Worm (Caenorhabditis elegans) whole organism, young adult: ENCODE measurements around the gene F59B2.8.
A peak's percentile ranks its signal among the peaks of the same experiment; 100 is the strongest.

Source experiments
- B0035.1 ChIP-seq: sonication (generic microtip); optimal IDR thresholded peaks from 2 replicates; lab custom pipeline; 2016; ENCODE audit warnings: missing genetic modification characterization, mild to moderate bottlenecking, missing compliant biosample characterization, missing genotype, missing genetic modification reagents
- B0261.1 ChIP-seq: sonication (generic microtip); optimal IDR thresholded peaks from 2 replicates; lab custom pipeline; 2016; ENCODE audit warnings: mild to moderate bottlenecking, missing genetic modification characterization, moderate library complexity, missing compliant biosample characterization
- D2030.7 ChIP-seq: fragments of 200-800 bp; sonication (Bioruptor generic); IDR thresholded peaks from 2 replicates; pipeline ENCODE4 v1.3.6; 2022; ENCODE audit warnings: missing genetic modification reagents, missing genetic modification characterization, missing compliant biosample characterization
- F10E7.11 ChIP-seq: sonication (generic microtip); optimal IDR thresholded peaks from 2 replicates; lab custom pipeline; 2017; ENCODE audit warnings: mild to moderate bottlenecking, missing genetic modification characterization, moderate library complexity, missing compliant biosample characterization
- F39B2.1 ChIP-seq: fragments of 200-800 bp; sonication (Bioruptor generic); IDR thresholded peaks from 2 replicates; pipeline ENCODE4 v1.3.6; 2022; ENCODE audit warnings: missing genetic modification reagents, missing genetic modification characterization, missing compliant biosample characterization
- F49E8.2 ChIP-seq: sonication (generic microtip); optimal IDR thresholded peaks from 3 replicates; lab custom pipeline; 2017; ENCODE audit warnings: missing genetic modification characterization, mild to moderate bottlenecking, missing compliant biosample characterization, antibody characterized with exemption, moderate library complexity; ENCODE audit not compliant: insufficient read depth
- F57A8.1 ChIP-seq: fragments of 200-800 bp; sonication (Bioruptor generic); optimal IDR thresholded peaks from 2 replicates; lab custom pipeline; 2018; ENCODE audit warnings: mild to moderate bottlenecking, missing genetic modification characterization, moderate library complexity, missing compliant biosample characterization
- Y95B8A.8 ChIP-seq: fragments of 200-800 bp; sonication (Bioruptor generic); IDR thresholded peaks from 2 replicates; pipeline ENCODE4 v1.3.6; 2022; ENCODE audit warnings: missing genetic modification reagents, missing genetic modification characterization, missing compliant biosample characterization
- aptf-2 ChIP-seq: fragments of 200-800 bp; sonication (Bioruptor generic); conservative IDR thresholded peaks from 2 replicates; pipeline ENCODE4 v1.3.6; 2022; ENCODE audit warnings: missing genetic modification reagents, missing genetic modification characterization, missing compliant biosample characterization
- atf-7 ChIP-seq: sonication (generic microtip); optimal IDR thresholded peaks from 2 replicates; lab custom pipeline; 2017; ENCODE audit warnings: mild to moderate bottlenecking, missing genetic modification characterization, missing compliant biosample characterization
- attf-5 ChIP-seq: fragments of 200-800 bp; sonication (Bioruptor generic); optimal IDR thresholded peaks from 2 replicates; lab custom pipeline; 2018; ENCODE audit warnings: mild to moderate bottlenecking, missing genetic modification characterization, missing compliant biosample characterization
- bed-1 ChIP-seq: fragments of 200-800 bp; sonication (Bioruptor generic); IDR thresholded peaks from 2 replicates; pipeline ENCODE4 v1.3.6; 2022; ENCODE audit warnings: missing genetic modification reagents, missing genetic modification characterization, missing compliant biosample characterization
- cebp-1 ChIP-seq, 2 experiments: fragments of 200-800 bp in 1 of 2; sonication (Bioruptor generic) in 1 of 2; sonication (generic microtip) in 1 of 2; IDR thresholded peaks in 1 of 2; optimal IDR thresholded peaks in 1 of 2; 2 replicates each; pipeline versions ENCODE4 v1.3.6 to Lab custom; 2017 to 2022; ENCODE audit warnings: missing compliant biosample characterization in 2 of 2, missing genetic modification characterization in 2 of 2, mild to moderate bottlenecking in 1 of 2, missing genetic modification reagents in 1 of 2, moderate library complexity in 1 of 2
- ceh-100 ChIP-seq: fragments of 200-800 bp; sonication (Bioruptor generic); IDR thresholded peaks from 2 replicates; pipeline ENCODE4 v1.3.6; 2022; ENCODE audit warnings: missing genetic modification reagents, missing genetic modification characterization, missing compliant biosample characterization
- ceh-40 ChIP-seq: fragments of 200-800 bp; sonication (Bioruptor generic); IDR thresholded peaks from 2 replicates; pipeline ENCODE4 v1.3.6; 2022; ENCODE audit warnings: missing genetic modification characterization, missing compliant biosample characterization
- ceh-58 ChIP-seq: fragments of 200-800 bp; sonication (Bioruptor generic); IDR thresholded peaks from 2 replicates; pipeline ENCODE4 v1.3.6; 2022; ENCODE audit warnings: missing genetic modification characterization, missing compliant biosample characterization
- ceh-91 ChIP-seq: fragments of 200-800 bp; sonication (Bioruptor generic); IDR thresholded peaks from 2 replicates; pipeline ENCODE4 v1.3.6; 2022; ENCODE audit warnings: missing genetic modification reagents, missing genetic modification characterization, missing compliant biosample characterization
- dpl-1 ChIP-seq: fragments of 150-350 bp; optimal IDR thresholded peaks from 2 replicates; lab custom pipeline; 2014; ENCODE audit warnings: missing biosample characterization, missing genetic modification reagents, missing genetic modification characterization
- egl-18 ChIP-seq: fragments of 200-800 bp; sonication (Bioruptor generic); IDR thresholded peaks from 2 replicates; pipeline ENCODE4 v1.3.6; 2022; ENCODE audit warnings: missing genetic modification reagents, missing genetic modification characterization, missing compliant biosample characterization
- gei-17 ChIP-seq: fragments of 200-800 bp; sonication (Bioruptor generic); optimal IDR thresholded peaks from 2 replicates; lab custom pipeline; 2018; ENCODE audit warnings: mild to moderate bottlenecking, missing genetic modification characterization, missing compliant biosample characterization
- him-1 ChIP-seq: sonication (generic microtip); optimal IDR thresholded peaks from 2 replicates; lab custom pipeline; 2016; ENCODE audit warnings: missing genotype, missing genetic modification reagents, missing genetic modification characterization, missing compliant biosample characterization
- hmg-1.2 ChIP-seq: fragments of 200-800 bp; sonication (Bioruptor generic); IDR thresholded peaks from 2 replicates; pipeline ENCODE4 v1.3.6; 2022; ENCODE audit warnings: missing genetic modification reagents, missing genetic modification characterization, missing compliant biosample characterization
- hrde-1 ChIP-seq: sonication (generic microtip); optimal IDR thresholded peaks from 2 replicates; lab custom pipeline; 2016; ENCODE audit warnings: missing genetic modification characterization, mild to moderate bottlenecking, missing compliant biosample characterization, moderate library complexity, missing genotype, missing genetic modification reagents, borderline replicate concordance
- let-607 ChIP-seq, 2 experiments: fragments of 200-800 bp in 1 of 2; sonication (Bioruptor generic) in 1 of 2; sonication (generic microtip) in 1 of 2; optimal IDR thresholded peaks; 2 replicates each; lab custom pipeline; 2016 to 2018; ENCODE audit warnings: mild to moderate bottlenecking in 2 of 2, missing compliant biosample characterization in 2 of 2, missing genetic modification characterization in 2 of 2, moderate library complexity in 2 of 2, missing genotype in 1 of 2
- lsl-1 ChIP-seq: fragments of 200-800 bp; sonication (Bioruptor generic); optimal IDR thresholded peaks from 2 replicates; lab custom pipeline; 2018; ENCODE audit warnings: mild to moderate bottlenecking, missing genetic modification characterization, moderate library complexity, missing compliant biosample characterization
- madf-3 ChIP-seq: fragments of 200-800 bp; sonication (Bioruptor generic); IDR thresholded peaks from 2 replicates; pipeline ENCODE4 v1.3.6; 2022; ENCODE audit warnings: missing genetic modification reagents, missing genetic modification characterization, missing compliant biosample characterization
- nfya-2 ChIP-seq: fragments of 200-800 bp; sonication (Bioruptor generic); IDR thresholded peaks from 2 replicates; pipeline ENCODE4 v1.3.6; 2022; ENCODE audit warnings: missing genetic modification reagents, missing genetic modification characterization, missing compliant biosample characterization
- nfyb-1 ChIP-seq: fragments of 200-800 bp; sonication (Bioruptor generic); IDR thresholded peaks from 2 replicates; pipeline ENCODE4 v1.3.6; 2022; ENCODE audit warnings: missing genetic modification reagents, missing genetic modification characterization, missing compliant biosample characterization
- nhr-179 ChIP-seq: sonication (generic microtip); optimal IDR thresholded peaks from 2 replicates; lab custom pipeline; 2016; ENCODE audit warnings: mild to moderate bottlenecking, missing genetic modification characterization, missing compliant biosample characterization
- nhr-80 ChIP-seq: sonication (generic microtip); optimal IDR thresholded peaks from 2 replicates; lab custom pipeline; 2016; ENCODE audit warnings: missing genetic modification characterization, missing compliant biosample characterization
- nhr-90 ChIP-seq: sonication (generic microtip); optimal IDR thresholded peaks from 2 replicates; lab custom pipeline; 2016; ENCODE audit warnings: missing genotype, mild to moderate bottlenecking, missing genetic modification characterization, missing compliant biosample characterization
- rec-8 ChIP-seq, 2 experiments: sonication (generic microtip); optimal IDR thresholded peaks; 2 replicates each; lab custom pipeline; 2016; ENCODE audit warnings: mild to moderate bottlenecking in 2 of 2, missing genetic modification characterization in 2 of 2, missing genetic modification reagents in 2 of 2, missing genotype in 2 of 2, missing biosample characterization in 1 of 2, missing compliant biosample characterization in 1 of 2, moderate library complexity in 1 of 2
- repo-1 ChIP-seq: sonication (generic microtip); optimal IDR thresholded peaks from 2 replicates; lab custom pipeline; 2017; ENCODE audit warnings: mild to moderate bottlenecking, missing genetic modification characterization, missing compliant biosample characterization
- snpc-3.4 ChIP-seq: sonication (generic microtip); optimal IDR thresholded peaks from 2 replicates; lab custom pipeline; 2017; ENCODE audit warnings: missing genetic modification characterization, mild to moderate bottlenecking, missing compliant biosample characterization, antibody characterized with exemption, moderate library complexity, missing genotype, missing genetic modification reagents
- unc-130 ChIP-seq: sonication (generic microtip); optimal IDR thresholded peaks from 2 replicates; lab custom pipeline; 2016; ENCODE audit warnings: missing genetic modification reagents, missing genetic modification characterization, missing compliant biosample characterization
- xnd-1 ChIP-seq: sonication (generic microtip); optimal IDR thresholded peaks from 2 replicates; lab custom pipeline; 2016; ENCODE audit warnings: missing genotype, missing genetic modification reagents, missing genetic modification characterization, missing compliant biosample characterization
- zim-3 ChIP-seq: sonication (generic microtip); optimal IDR thresholded peaks from 2 replicates; lab custom pipeline; 2017; ENCODE audit warnings: mild to moderate bottlenecking, missing genetic modification characterization, moderate library complexity, missing compliant biosample characterization
- ztf-6 ChIP-seq: fragments of 200-800 bp; sonication (Bioruptor generic); IDR thresholded peaks from 2 replicates; pipeline ENCODE4 v1.3.6; 2022; ENCODE audit warnings: missing genetic modification reagents, missing genetic modification characterization, missing compliant biosample characterization

F59B2.8 gene

ce11 chrIII:9017181-9017651 is 7.2 kb upstream of the F59B2.8 start, which contains the start of gene F59B2.12:
F59B2.12 (plus strand) TSS chrIII:9017601.
- TF ChIP-seq F57A8.1 = no peak
- TF ChIP-seq dpl-1 (GFP tag; lab: Kevin White, UChicago) = no peak
- TF ChIP-seq, all 124 proteins: peak for 0

ce11 chrIII:9012309-9012708 is 2.3 kb upstream of the F59B2.8 start, which contains the start of gene F59B2.9:
F59B2.9 (minus strand) TSS chrIII:9012409.
- TF ChIP-seq lsl-1 (GFP tag; lab: Kevin White, UChicago) (no peak), repo-1 (no peak)

DNA sequence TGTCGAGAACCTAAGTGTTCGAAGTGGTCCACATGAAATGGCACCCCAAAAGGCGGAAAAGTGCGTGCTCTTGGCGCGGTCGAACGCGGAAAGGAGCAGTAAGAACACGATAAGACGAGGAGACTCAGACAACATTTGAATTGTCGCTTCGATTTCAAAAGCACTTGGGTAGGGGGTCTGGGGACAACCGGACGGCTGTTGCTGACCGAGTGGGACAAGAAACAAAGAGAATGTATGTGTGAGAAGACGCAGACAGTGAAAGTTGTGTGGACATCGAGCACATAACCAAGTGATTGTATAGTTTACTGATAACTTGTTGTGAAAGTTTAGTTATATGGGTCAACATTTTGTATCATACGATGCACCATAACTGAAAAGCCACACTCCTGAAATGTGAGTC is 2.8 kb downstream of the F59B2.8 start:
- TF ChIP-seq cebp-1 (GFP tag; IDR thresholded peaks at IDR 0.05; lab: Robert Waterston, UW) (peak; percentile 46; the same call in 1 of the 2 replicates), cebp-1 (tag; optimal IDR thresholded peaks at IDR 0.05; lab: Kevin White, UChicago) (no peak), bed-1 (no peak), nhr-80 (tag; lab: Kevin White, UChicago) (peak; percentile 78), attf-5 (peak; percentile 29)

- 0 out of 2 replicates have a peak, but pooled peaks have one; percentile 24 for TF ChIP-seq bed-1
- TF ChIP-seq ceh-100 = peak; percentile 65
- peak; percentile 56 for TF ChIP-seq D2030.7
Measured at ce11 chrIII:9005905-9006372, 4.1 kb downstream of the F59B2.8 start, which contains the start of gene rab-6.1. rab-6.1 (minus strand) TSS chrIII:9005955.

DNA sequence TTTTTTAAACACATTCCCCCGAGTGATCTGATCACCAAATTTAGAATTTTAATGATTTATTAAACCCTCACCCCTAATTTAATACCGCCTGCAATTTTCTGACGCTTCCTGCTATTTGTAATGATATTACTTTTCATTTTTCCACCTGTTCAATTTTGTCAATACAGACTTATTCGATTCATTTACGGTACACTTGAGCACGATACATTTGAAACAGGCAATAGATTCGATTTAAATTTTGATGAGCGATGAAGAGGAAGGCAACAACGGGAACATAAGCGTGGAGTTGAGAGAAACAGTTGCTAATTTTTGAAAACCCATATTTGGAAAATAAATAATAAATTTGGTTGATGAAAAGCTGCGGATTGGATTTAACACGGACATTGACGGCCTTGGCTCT is 5.3 kb downstream of the F59B2.8 start:
- TF ChIP-seq hrde-1 (tag; lab: Kevin White, UChicago) (peak; percentile 59), let-607 (tag; optimal IDR thresholded peaks at IDR 0.05; lab: Kevin White, UChicago) (no peak), ceh-58 (GFP tag; lab: Robert Waterston, UW) (0 out of 2 replicates have a peak, but pooled peaks have one; percentile 76), Y95B8A.8 (GFP tag; lab: Robert Waterston, UW) (peak; percentile 74; the same call in 1 of the 2 replicates), nhr-179 (no peak), F39B2.1 (GFP tag; lab: Robert Waterston, UW) (no peak), ceh-100 (no peak), cebp-1 (GFP tag; IDR thresholded peaks at IDR 0.05; lab: Robert Waterston, UW) (no peak), cebp-1 (tag; optimal IDR thresholded peaks at IDR 0.05; lab: Kevin White, UChicago) (peak; percentile 29), nfyb-1 (no peak), egl-18 (GFP tag; lab: Robert Waterston, UW) (no peak), aptf-2 (no peak), rec-8 (tag; optimal IDR thresholded peaks at IDR 0.05; lab: Kevin White, UChicago) (no peak), madf-3 (GFP tag; lab: Robert Waterston, UW) (no peak), ceh-40 (GFP tag; lab: Robert Waterston, UW) (no peak), snpc-3.4 (tag; lab: Kevin White, UChicago) (no peak), lsl-1 (GFP tag; lab: Kevin White, UChicago) (no peak), B0261.1 (tag; lab: Kevin White, UChicago) (no peak), xnd-1 (tag; lab: Kevin White, UChicago) (no peak), him-1 (tag; lab: Kevin White, UChicago) (peak; percentile 41), nhr-90 (tag; lab: Kevin White, UChicago) (no peak), zim-3 (no peak), F10E7.11 (tag; lab: Kevin White, UChicago) (no peak), nfya-2 (GFP tag; lab: Robert Waterston, UW) (no peak), gei-17 (GFP tag; lab: Kevin White, UChicago) (no peak), F49E8.2 (tag; lab: Kevin White, UChicago) (peak; percentile 23), D2030.7 (no peak), unc-130 (peak; percentile 8), atf-7 (tag; lab: Kevin White, UChicago) (no peak), hmg-1.2 (GFP tag; lab: Robert Waterston, UW) (peak; percentile 26; the same call in 1 of the 2 replicates), ceh-91 (GFP tag; lab: Robert Waterston, UW) (no peak), B0035.1 (tag; lab: Kevin White, UChicago) (no peak), ztf-6 (GFP tag; lab: Robert Waterston, UW) (no peak)
